Worm (Caenorhabditis elegans) whole organism, L4 larva: ENCODE data around the gene C47D12.5.

Source experiments
- ZK546.5 ChIP-seq, 2 experiments: sonication (generic microtip); optimal IDR thresholded peaks; 2 replicates each; lab custom pipeline; 2017; ENCODE audit warnings: missing biosample characterization in 2 of 2, missing genetic modification characterization in 2 of 2
- ceh-20 ChIP-seq: fragments of 200-800 bp; sonication (Bioruptor generic); IDR thresholded peaks from 2 replicates; pipeline ENCODE4 v1.3.6; 2022; ENCODE audit warnings: missing genetic modification reagents, missing genetic modification characterization, missing compliant biosample characterization
- lin-13 ChIP-seq: fragments of 150-350 bp; optimal IDR thresholded peaks from 2 replicates; lab custom pipeline; 2014; ENCODE audit warnings: missing biosample characterization, missing genetic modification reagents, missing genetic modification characterization
- pha-4 ChIP-seq, 2 experiments: fragments of 150-350 bp in 1 of 2; fragments of 200-800 bp in 1 of 2; sonication (Bioruptor generic) in 1 of 2; IDR thresholded peaks in 1 of 2; optimal IDR thresholded peaks in 1 of 2; 2 replicates each; pipeline versions ENCODE4 v1.3.6 to Lab custom; 2014 to 2022; ENCODE audit warnings: missing genetic modification characterization in 2 of 2, missing genetic modification reagents in 2 of 2, missing biosample characterization in 1 of 2, missing compliant biosample characterization in 1 of 2
- php-3 ChIP-seq: fragments of 200-800 bp; sonication (Bioruptor generic); IDR thresholded peaks from 2 replicates; pipeline ENCODE4 v1.3.6; 2022; ENCODE audit warnings: missing genetic modification reagents, missing genetic modification characterization, missing compliant biosample characterization
- unc-62 ChIP-seq, 3 experiments: fragments of 150-350 bp in 1 of 3; sonication (generic microtip); optimal IDR thresholded peaks in 2 of 3; peaks in 1 of 3; 1 replicate in 1 of 3; 2 replicates in 2 of 3; lab custom pipeline; 2014 to 2017; ENCODE audit warnings: missing biosample characterization in 3 of 3, missing genetic modification characterization in 3 of 3, missing genetic modification reagents in 3 of 3, missing genotype in 1 of 3

ce11 chrII:11690868-11691267, 5.8 kb upstream of the C47D12.5 start:
- TF ChIP-seq ceh-20 (GFP tag; lab: Robert Waterston, UW) = no peak
- TF ChIP-seq lin-13 (GFP tag; lab: Kevin White, UChicago) = no peak
- no peak for TF ChIP-seq php-3 (GFP tag; lab: Robert Waterston, UW)
- TF ChIP-seq pha-4 (GFP tag; IDR thresholded peaks at IDR 0.05; lab: Robert Waterston, UW) = no peak
- no peak for TF ChIP-seq pha-4 (tag; optimal IDR thresholded peaks at IDR 0.05; lab: Kevin White, UChicago)
- no peak for TF ChIP-seq ZK546.5 (tag; optimal IDR thresholded peaks at IDR 0.05; lab: Kevin White, UChicago)
- peak in 1 of 2 experiments; percentile 56 for TF ChIP-seq unc-62 (GFP tag; optimal IDR thresholded peaks at IDR 0.05 in 1 of 2; lab: Kevin White, UChicago)
- TF ChIP-seq unc-62 (tag; optimal IDR thresholded peaks at IDR 0.05; lab: Kevin White, UChicago) = no peak
